Worm (Caenorhabditis elegans) whole organism, L4 larva: ENCODE results near the gene C44C10.12.

Experiments
- D1046.2 ChIP-seq: fragments of 200-800 bp; sonication (Bioruptor generic); IDR thresholded peaks from 2 replicates; pipeline ENCODE4 v1.3.6; 2022; ENCODE audit warnings: missing genetic modification characterization, missing compliant biosample characterization
- F10B5.3 ChIP-seq: sonication (generic microtip); optimal IDR thresholded peaks from 2 replicates; lab custom pipeline; 2016; ENCODE audit warnings: mild to moderate bottlenecking, missing genetic modification characterization, missing compliant biosample characterization
- F26F4.8 ChIP-seq: fragments of 200-800 bp; sonication (Bioruptor generic); conservative IDR thresholded peaks from 2 replicates; pipeline ENCODE4 v1.3.6; 2022; ENCODE audit warnings: missing genetic modification characterization, missing compliant biosample characterization
- T20F7.1 ChIP-seq: fragments of 200-800 bp; sonication (Bioruptor generic); optimal IDR thresholded peaks from 2 replicates; lab custom pipeline; 2018; ENCODE audit warnings: mild to moderate bottlenecking, missing genetic modification characterization, missing compliant biosample characterization
- T26A8.4 ChIP-seq: fragments of 200-800 bp; sonication (Bioruptor generic); IDR thresholded peaks from 2 replicates; pipeline ENCODE4 v1.3.6; 2022; ENCODE audit warnings: missing genetic modification characterization, missing compliant biosample characterization
- aha-1 ChIP-seq: fragments of 150-350 bp; peaks from one replicate; lab custom pipeline; 2014; ENCODE audit warnings: missing biosample characterization, missing genetic modification characterization
- attf-4 ChIP-seq: sonication (generic microtip); optimal IDR thresholded peaks from 3 replicates; lab custom pipeline; 2017; ENCODE audit warnings: missing biosample characterization, missing genetic modification characterization
- ceh-28 ChIP-seq: fragments of 150-350 bp; optimal IDR thresholded peaks from 2 replicates; lab custom pipeline; 2014; ENCODE audit warnings: missing biosample characterization, missing genetic modification reagents, missing genetic modification characterization
- ceh-82 ChIP-seq: sonication (generic microtip); optimal IDR thresholded peaks from 2 replicates; lab custom pipeline; 2017; ENCODE audit warnings: missing biosample characterization, missing genetic modification characterization
- ces-1 ChIP-seq: fragments of 150-350 bp; sonication (generic microtip); optimal IDR thresholded peaks from 4 replicates; lab custom pipeline; 2014; ENCODE audit warnings: missing biosample characterization, missing genetic modification reagents, missing genetic modification characterization
- daf-12 ChIP-seq: fragments of 150-350 bp; optimal IDR thresholded peaks from 2 replicates; lab custom pipeline; 2014; ENCODE audit warnings: missing biosample characterization, missing genetic modification reagents, missing genetic modification characterization
- daf-16 ChIP-seq, 3 experiments: sonication (generic microtip); optimal IDR thresholded peaks; 2 replicates each; lab custom pipeline; 2016 to 2017; ENCODE audit warnings: missing genetic modification characterization in 3 of 3, missing genetic modification reagents in 3 of 3, mild to moderate bottlenecking in 2 of 3, missing compliant biosample characterization in 2 of 3, missing biosample characterization in 1 of 3, moderate library complexity in 1 of 3
- dmd-9 ChIP-seq: fragments of 200-800 bp; sonication (Bioruptor generic); IDR thresholded peaks from 2 replicates; pipeline ENCODE4 v1.3.6; 2022; ENCODE audit warnings: missing genetic modification reagents, missing genetic modification characterization, missing compliant biosample characterization
- dve-1 ChIP-seq: sonication (generic microtip); optimal IDR thresholded peaks from 2 replicates; lab custom pipeline; 2017; ENCODE audit warnings: antibody characterized with exemption, mild to moderate bottlenecking, missing genetic modification characterization, missing compliant biosample characterization; ENCODE audit not compliant: insufficient read depth
- egl-43 ChIP-seq: fragments of 200-800 bp; sonication (Bioruptor generic); IDR thresholded peaks from 2 replicates; pipeline ENCODE4 v1.3.6; 2022; ENCODE audit warnings: missing genetic modification reagents, missing genetic modification characterization, missing compliant biosample characterization
- hlh-11 ChIP-seq: fragments of 200-800 bp; sonication (Bioruptor generic); optimal IDR thresholded peaks from 2 replicates; lab custom pipeline; 2018; ENCODE audit warnings: mild to moderate bottlenecking, missing genetic modification characterization, missing compliant biosample characterization
- hlh-30 ChIP-seq: sonication (generic microtip); optimal IDR thresholded peaks from 2 replicates; lab custom pipeline; 2017; ENCODE audit warnings: antibody characterized with exemption, mild to moderate bottlenecking, missing genetic modification characterization, missing compliant biosample characterization; ENCODE audit not compliant: insufficient read depth
- lin-13 ChIP-seq: fragments of 150-350 bp; optimal IDR thresholded peaks from 2 replicates; lab custom pipeline; 2014; ENCODE audit warnings: missing biosample characterization, missing genetic modification reagents, missing genetic modification characterization
- lin-38 ChIP-seq: fragments of 200-800 bp; sonication (Bioruptor generic); IDR thresholded peaks from 2 replicates; pipeline ENCODE4 v1.3.6; 2022; ENCODE audit warnings: missing genetic modification reagents, missing genetic modification characterization, missing compliant biosample characterization
- lsy-2 ChIP-seq, 2 experiments: fragments of 150-350 bp in 1 of 2; sonication (generic microtip) in 1 of 2; optimal IDR thresholded peaks; 2 replicates each; lab custom pipeline; 2014 to 2017; ENCODE audit warnings: missing biosample characterization in 2 of 2, missing genetic modification characterization in 2 of 2
- mdl-1 ChIP-seq, 2 experiments: fragments of 150-350 bp in 1 of 2; sonication (generic microtip) in 1 of 2; optimal IDR thresholded peaks; 2 replicates each; lab custom pipeline; 2014 to 2017; ENCODE audit warnings: missing biosample characterization in 2 of 2, missing genetic modification characterization in 2 of 2
- mxl-2 ChIP-seq: fragments of 200-800 bp; sonication (Bioruptor generic); conservative IDR thresholded peaks from 2 replicates; pipeline ENCODE4 v1.3.6; 2022; ENCODE audit warnings: missing genetic modification reagents, missing genetic modification characterization, missing compliant biosample characterization
- mxl-3 ChIP-seq: fragments of 200-800 bp; sonication (Bioruptor generic); optimal IDR thresholded peaks from 2 replicates; lab custom pipeline; 2018; ENCODE audit warnings: mild to moderate bottlenecking, missing genetic modification characterization, missing compliant biosample characterization
- nhr-11 ChIP-seq: fragments of 150-350 bp; optimal IDR thresholded peaks from 2 replicates; lab custom pipeline; 2014; ENCODE audit warnings: missing biosample characterization, missing genetic modification characterization
- nhr-237 ChIP-seq: sonication (generic microtip); optimal IDR thresholded peaks from 2 replicates; lab custom pipeline; 2017; ENCODE audit warnings: missing biosample characterization, missing genetic modification characterization
- nhr-28 ChIP-seq: fragments of 150-350 bp; optimal IDR thresholded peaks from 2 replicates; lab custom pipeline; 2014; ENCODE audit warnings: missing biosample characterization, missing genetic modification characterization
- nhr-41 ChIP-seq: fragments of 200-800 bp; sonication (Bioruptor generic); IDR thresholded peaks from 2 replicates; pipeline ENCODE4 v1.3.6; 2022; ENCODE audit warnings: missing genetic modification reagents, missing genetic modification characterization, missing compliant biosample characterization
- nhr-76 ChIP-seq: fragments of 150-350 bp; optimal IDR thresholded peaks from 2 replicates; lab custom pipeline; 2014; ENCODE audit warnings: missing biosample characterization, missing genetic modification characterization
- pha-4 ChIP-seq, 2 experiments: fragments of 150-350 bp in 1 of 2; fragments of 200-800 bp in 1 of 2; sonication (Bioruptor generic) in 1 of 2; IDR thresholded peaks in 1 of 2; optimal IDR thresholded peaks in 1 of 2; 2 replicates each; pipeline versions ENCODE4 v1.3.6 to Lab custom; 2014 to 2022; ENCODE audit warnings: missing genetic modification characterization in 2 of 2, missing genetic modification reagents in 2 of 2, missing biosample characterization in 1 of 2, missing compliant biosample characterization in 1 of 2
- php-3 ChIP-seq: fragments of 200-800 bp; sonication (Bioruptor generic); IDR thresholded peaks from 2 replicates; pipeline ENCODE4 v1.3.6; 2022; ENCODE audit warnings: missing genetic modification reagents, missing genetic modification characterization, missing compliant biosample characterization
- pqm-1 ChIP-seq: sonication (generic microtip); optimal IDR thresholded peaks from 2 replicates; lab custom pipeline; 2017; ENCODE audit warnings: missing biosample characterization, missing genetic modification characterization
- rbr-2 ChIP-seq: sonication (generic microtip); optimal IDR thresholded peaks from 2 replicates; lab custom pipeline; 2016; ENCODE audit warnings: missing genotype, missing genetic modification characterization, missing compliant biosample characterization
- sdz-12 ChIP-seq: fragments of 200-800 bp; sonication (Bioruptor generic); optimal IDR thresholded peaks from 2 replicates; lab custom pipeline; 2018; ENCODE audit warnings: mild to moderate bottlenecking, missing genetic modification characterization, missing compliant biosample characterization
- snpc-1.2 ChIP-seq: fragments of 200-800 bp; sonication (Bioruptor generic); IDR thresholded peaks from 2 replicates; pipeline ENCODE4 v1.3.6; 2022; ENCODE audit warnings: missing genetic modification reagents, missing genetic modification characterization, missing compliant biosample characterization
- snpc-4 ChIP-seq: fragments of 150-350 bp; optimal IDR thresholded peaks from 2 replicates; lab custom pipeline; 2014; ENCODE audit warnings: missing biosample characterization, missing genetic modification characterization
- spr-1 ChIP-seq: sonication (generic microtip); optimal IDR thresholded peaks from 2 replicates; lab custom pipeline; 2016; ENCODE audit warnings: mild to moderate bottlenecking, missing genetic modification characterization, missing compliant biosample characterization
- tra-1 ChIP-seq: fragments of 200-800 bp; sonication (Bioruptor generic); IDR thresholded peaks from 2 replicates; pipeline ENCODE4 v1.3.6; 2022; ENCODE audit warnings: missing genetic modification reagents, missing genetic modification characterization, missing compliant biosample characterization
- unc-39 ChIP-seq: sonication (generic microtip); optimal IDR thresholded peaks from 2 replicates; lab custom pipeline; 2017; ENCODE audit warnings: missing biosample characterization, missing genetic modification characterization
- unc-62 ChIP-seq, 3 experiments: fragments of 150-350 bp in 1 of 3; sonication (generic microtip); optimal IDR thresholded peaks in 2 of 3; peaks in 1 of 3; 1 replicate in 1 of 3; 2 replicates in 2 of 3; lab custom pipeline; 2014 to 2017; ENCODE audit warnings: missing biosample characterization in 3 of 3, missing genetic modification characterization in 3 of 3, missing genetic modification reagents in 3 of 3, missing genotype in 1 of 3
- zfp-2 ChIP-seq: sonication (generic microtip); optimal IDR thresholded peaks from 2 replicates; lab custom pipeline; 2016; ENCODE audit warnings: mild to moderate bottlenecking, missing genetic modification characterization, missing compliant biosample characterization
- zip-11 ChIP-seq: fragments of 200-800 bp; sonication (Bioruptor generic); IDR thresholded peaks from 2 replicates; pipeline ENCODE4 v1.3.6; 2022; ENCODE audit warnings: missing genetic modification characterization, missing compliant biosample characterization

The C44C10.12 gene

ce11 chrX:11727761-11728160, 31.0 kb downstream of the C44C10.12 start, which contains the start of the genes gst-42 and D1053.2 (continued):
- TF ChIP-seq daf-16 (GFP tag; optimal IDR thresholded peaks at IDR 0.05; lab: Kevin White, UChicago) (peak in 1 of 2 experiments; percentile 9), daf-16 (tag; optimal IDR thresholded peaks at IDR 0.05; lab: Kevin White, UChicago) (peak; percentile 99), snpc-4 (no peak), zfp-2 (no peak), lin-38 (GFP tag; lab: Robert Waterston, UW) (no peak), spr-1 (tag; lab: Kevin White, UChicago) (no peak), hlh-11 (peak; percentile 93), T20F7.1 (GFP tag; lab: Kevin White, UChicago) (peak; percentile 26), unc-62 (GFP tag; optimal IDR thresholded peaks at IDR 0.05 in 1 of 2; lab: Kevin White, UChicago) (peak in 1 of 2 experiments; percentile 40), unc-62 (tag; optimal IDR thresholded peaks at IDR 0.05; lab: Kevin White, UChicago) (no peak), hlh-30 (tag; lab: Kevin White, UChicago) (peak; percentile 86), mdl-1 (tag; optimal IDR thresholded peaks at IDR 0.05; lab: Kevin White, UChicago) (peak; percentile 64 to 95), dmd-9 (GFP tag; lab: Robert Waterston, UW) (no peak), sdz-12 (GFP tag; lab: Kevin White, UChicago) (no peak), mxl-2 (GFP tag; lab: Robert Waterston, UW) (no peak), php-3 (peak; percentile 77), ceh-82 (tag; lab: Kevin White, UChicago) (no peak), ceh-28 (tag; lab: Kevin White, UChicago) (no peak), egl-43 (GFP tag; lab: Robert Waterston, UW) (no peak), lin-13 (no peak), D1046.2 (GFP tag; lab: Robert Waterston, UW) (no peak), nhr-11 (tag; lab: Kevin White, UChicago) (no peak), F10B5.3 (tag; lab: Kevin White, UChicago) (no peak), nhr-76 (tag; lab: Kevin White, UChicago) (no peak), attf-4 (no peak), nhr-28 (tag; lab: Kevin White, UChicago) (peak; percentile 96), T26A8.4 (GFP tag; lab: Robert Waterston, UW) (no peak), pqm-1 (tag; lab: Kevin White, UChicago) (peak; percentile 89), tra-1 (GFP tag; lab: Robert Waterston, UW) (peak; percentile 63; the same call in 1 of the 2 replicates), rbr-2 (no peak), mxl-3 (peak; percentile 99), nhr-41 (GFP tag; lab: Robert Waterston, UW) (no peak), snpc-1.2 (GFP tag; lab: Robert Waterston, UW) (no peak), lsy-2 (tag; optimal IDR thresholded peaks at IDR 0.05; lab: Kevin White, UChicago) (peak in 1 of 2 experiments; percentile 42), daf-12 (tag; lab: Kevin White, UChicago) (no peak), aha-1 (no peak), zip-11 (GFP tag; lab: Robert Waterston, UW) (no peak), ces-1 (no peak), nhr-237 (tag; lab: Kevin White, UChicago) (no peak), unc-39 (tag; lab: Kevin White, UChicago) (no peak), dve-1 (tag; lab: Kevin White, UChicago) (peak; percentile 94), pha-4 (GFP tag; IDR thresholded peaks at IDR 0.05; lab: Robert Waterston, UW) (no peak), pha-4 (tag; optimal IDR thresholded peaks at IDR 0.05; lab: Kevin White, UChicago) (peak; percentile 3), F26F4.8 (GFP tag; lab: Robert Waterston, UW) (no peak)
